Fruit fly (Drosophila melanogaster) whole organism, larva: ENCODE measurements around the gene Pfrx.

ENCODE experiments used
- noc ChIP-seq: fragments of 200-800 bp; sonication (Bioruptor generic); optimal IDR thresholded peaks from 3 replicates; lab custom pipeline; 2019; ENCODE audit warnings: missing biosample characterization, mild to moderate bottlenecking, missing genetic modification characterization, moderate library complexity

The Pfrx gene

DNA sequence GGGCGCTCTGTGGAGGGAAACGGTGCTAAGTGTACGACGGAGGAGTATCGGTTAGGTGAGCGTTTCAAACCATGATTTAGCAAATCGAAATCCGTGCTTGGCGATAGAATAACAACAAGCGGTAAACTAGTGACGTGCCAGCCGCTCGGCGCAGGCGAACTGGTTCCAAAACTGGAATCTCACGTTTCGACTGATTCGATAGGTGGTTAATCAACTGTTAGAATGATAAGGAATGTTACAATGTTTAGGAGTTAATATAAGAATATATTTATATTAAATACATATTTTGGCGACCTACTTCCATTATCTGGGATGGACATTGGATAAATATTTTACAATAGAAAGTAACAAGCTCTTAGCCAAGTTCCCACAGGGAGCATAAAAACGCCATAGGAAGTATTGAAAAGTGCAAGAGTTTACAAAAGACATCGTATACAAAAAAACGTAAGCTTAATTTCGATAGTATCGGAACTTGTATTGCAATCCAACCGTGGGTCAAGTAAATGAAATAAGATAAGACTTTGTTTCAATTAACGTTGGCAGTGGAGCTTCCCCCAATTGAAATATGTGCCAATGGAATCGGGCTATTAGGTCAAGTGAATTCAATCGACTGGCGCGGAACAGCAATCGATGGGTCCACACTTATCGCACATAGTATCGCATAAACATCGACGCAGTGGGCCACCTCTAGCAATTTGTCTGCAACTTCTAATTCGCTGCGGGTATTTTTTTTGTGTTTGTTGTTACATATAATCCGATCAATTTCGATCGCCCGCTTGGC is at the start of gene Pfrx, which contains the start of the genes ksh and CG14200:
TSS of gene Pfrx (plus strand) at position 676 of the 781 bp plus-strand sequence.
TSS of gene ksh (minus strand) at position 163 of the 781 bp plus-strand sequence.
TSS of gene CG14200 (plus strand) at position 676 of the 781 bp plus-strand sequence.
- TF ChIP-seq noc (tag; lab: Kevin White, UChicago) = no peak

DNA sequence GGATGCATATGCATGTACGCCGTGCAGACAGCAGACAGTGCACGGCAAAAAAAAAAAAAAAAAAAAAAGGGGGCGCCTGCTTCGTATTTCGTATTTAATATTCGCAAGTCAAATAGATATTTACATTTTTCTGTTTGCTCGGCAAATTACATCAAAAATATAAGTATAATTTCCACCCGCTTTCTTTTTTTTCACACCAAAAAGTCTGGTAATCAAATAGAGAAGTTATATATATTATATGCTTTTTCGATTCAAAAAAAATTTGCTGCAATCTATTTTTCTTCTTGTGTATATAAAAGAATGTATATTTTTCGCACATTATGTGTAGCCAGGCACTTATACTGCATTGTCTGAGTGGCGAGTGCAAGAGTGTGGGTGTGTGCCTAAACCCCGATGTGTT is 47.0 kb upstream of the Pfrx start:
- no peak for TF ChIP-seq noc (tag; lab: Kevin White, UChicago)

DNA sequence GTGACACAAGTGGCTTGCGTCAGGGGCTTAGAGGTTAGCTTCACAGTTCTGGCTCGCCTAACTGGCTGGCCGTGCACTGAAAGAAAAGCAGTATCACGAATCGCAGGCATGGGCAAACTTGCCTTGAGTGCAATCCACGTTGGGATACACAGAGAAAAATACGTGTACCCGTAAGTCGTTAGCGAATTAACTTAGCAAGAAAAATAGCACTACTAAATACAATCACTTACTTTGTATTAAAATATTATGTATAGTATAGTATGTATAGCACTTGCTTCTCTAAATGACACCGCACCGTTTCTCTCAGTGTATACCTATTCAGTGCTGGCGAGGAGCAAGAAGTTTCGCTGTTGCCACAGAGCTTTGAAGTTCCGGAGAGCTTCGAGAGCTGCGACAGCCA is 42.2 kb upstream of the Pfrx start:
- no peak for TF ChIP-seq noc (tag; lab: Kevin White, UChicago)

DNA sequence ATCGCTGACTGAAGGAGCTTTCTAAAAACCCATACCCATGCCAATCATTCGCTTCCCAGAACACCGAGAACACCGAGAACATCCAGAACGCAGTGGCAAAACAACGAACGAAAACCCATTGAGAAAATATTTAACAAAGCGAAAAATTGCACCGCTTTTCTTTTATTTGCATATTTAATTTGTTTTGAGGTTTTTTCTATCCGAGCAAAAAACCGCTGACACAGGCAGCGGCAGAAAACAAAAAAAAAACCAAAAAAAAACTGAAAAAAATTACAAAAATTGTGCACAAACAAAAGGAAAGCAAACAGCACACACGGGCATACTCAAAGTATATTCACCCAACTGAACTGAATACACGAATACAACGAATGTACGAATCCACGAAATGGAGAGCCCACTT is 33.7 kb upstream of the Pfrx start:
- no peak for TF ChIP-seq noc (tag; lab: Kevin White, UChicago)

DNA sequence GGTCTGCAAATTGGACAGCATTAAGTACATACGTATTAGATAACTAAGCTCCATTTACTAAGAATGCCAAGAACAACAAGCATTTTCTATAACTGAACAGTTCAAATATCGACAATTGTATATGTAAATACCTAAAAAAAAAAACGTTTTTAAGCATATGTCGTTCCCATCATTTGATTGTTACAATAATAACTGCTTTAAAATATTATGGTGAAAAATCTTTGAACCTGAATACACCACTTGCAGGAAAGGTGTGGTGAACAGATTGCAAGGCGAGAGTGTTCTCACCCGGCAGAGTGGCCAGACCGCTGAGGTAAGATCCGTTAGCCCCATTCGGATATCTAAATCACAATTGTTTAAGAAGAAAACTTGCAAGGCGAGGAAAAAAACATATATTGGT is 20.5 kb upstream of the Pfrx start, which contains the start of gene narya:
TSS of gene narya (plus strand) at position 301 of the 400 bp plus-strand sequence.
- no peak for TF ChIP-seq noc (tag; lab: Kevin White, UChicago)

DNA sequence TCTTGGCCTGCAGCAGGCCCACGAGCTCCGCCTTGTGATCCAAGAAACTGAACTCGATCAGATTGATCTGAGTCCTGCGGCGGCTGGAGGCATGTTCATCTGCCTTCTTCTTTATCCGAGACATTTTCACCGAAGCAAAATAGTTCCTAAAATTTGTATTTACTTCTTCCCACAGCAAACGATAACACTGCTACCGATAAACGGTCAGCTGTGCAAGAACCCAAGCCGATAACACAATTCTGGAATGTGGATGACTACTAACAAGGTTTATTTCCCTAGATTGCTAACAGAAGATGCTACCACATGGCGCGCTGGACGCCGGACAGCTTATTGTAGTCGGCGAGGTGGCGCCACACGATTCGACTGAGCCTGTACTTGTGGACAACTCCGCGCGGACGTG is 16.2 kb upstream of the Pfrx start, which contains the start of gene CG32533:
TSS of gene CG32533 (minus strand) at position 278 of the 400 bp plus-strand sequence.
- TF ChIP-seq noc (tag; lab: Kevin White, UChicago) = no peak

DNA sequence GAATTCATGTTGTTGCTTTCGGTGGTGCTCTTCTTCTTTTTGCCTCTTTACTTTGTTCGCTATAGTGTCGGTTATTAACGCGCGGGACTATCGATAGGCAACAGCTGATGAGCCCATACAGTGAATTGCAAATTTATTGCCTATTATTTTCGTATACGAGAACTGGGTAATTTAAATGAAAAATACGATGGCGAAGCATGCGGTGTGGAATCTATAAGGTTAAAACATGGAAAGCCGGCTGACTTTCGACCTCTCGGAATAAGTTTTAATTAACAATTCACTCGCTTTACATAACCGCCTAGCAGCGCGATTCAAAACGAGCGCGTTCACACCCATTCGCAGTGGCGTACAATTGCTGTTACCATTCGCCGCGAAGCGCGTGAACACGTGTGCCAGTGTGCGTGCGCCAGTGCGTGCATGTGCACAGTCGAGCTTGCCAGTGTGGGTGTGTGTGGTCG is 15.4 kb upstream of the Pfrx start, which contains the start of the genes Naa15-16 and mRpS14:
TSS of gene Naa15-16 (plus strand) at position 116 of the 458 bp plus-strand sequence.
TSS of gene mRpS14 (minus strand) at position 370 of the 458 bp plus-strand sequence.
- no peak for TF ChIP-seq noc (tag; lab: Kevin White, UChicago)

DNA sequence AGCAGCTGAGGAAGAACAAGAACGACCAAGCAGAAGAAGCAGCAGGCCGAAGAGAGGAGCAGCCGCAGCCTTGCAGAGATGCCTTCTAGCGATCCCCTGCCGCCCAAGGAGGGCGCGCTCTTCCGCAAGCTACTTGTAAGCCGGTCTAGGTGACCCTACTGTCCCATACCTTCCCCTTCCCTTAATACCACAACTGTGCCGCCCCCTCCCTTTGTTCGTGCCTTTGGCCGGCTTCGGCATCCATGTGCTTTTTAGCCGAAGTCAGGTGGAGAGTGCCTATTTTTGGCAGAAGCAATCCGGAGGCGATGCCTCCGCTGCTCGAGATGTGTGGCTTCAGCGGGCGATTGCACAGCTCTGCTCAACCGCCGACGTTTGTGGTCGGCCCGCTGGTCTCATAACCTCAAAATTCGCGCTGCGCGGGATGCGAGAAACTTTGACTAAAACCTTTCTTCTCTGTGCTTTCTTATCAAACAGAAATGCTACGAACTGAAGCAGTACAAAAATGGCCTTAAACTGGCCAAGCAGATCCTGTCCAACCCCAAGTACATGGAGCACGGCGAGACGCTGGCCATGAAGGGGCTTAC is 14.7 kb upstream of the Pfrx start:
- TF ChIP-seq noc (tag; lab: Kevin White, UChicago) = no peak

DNA sequence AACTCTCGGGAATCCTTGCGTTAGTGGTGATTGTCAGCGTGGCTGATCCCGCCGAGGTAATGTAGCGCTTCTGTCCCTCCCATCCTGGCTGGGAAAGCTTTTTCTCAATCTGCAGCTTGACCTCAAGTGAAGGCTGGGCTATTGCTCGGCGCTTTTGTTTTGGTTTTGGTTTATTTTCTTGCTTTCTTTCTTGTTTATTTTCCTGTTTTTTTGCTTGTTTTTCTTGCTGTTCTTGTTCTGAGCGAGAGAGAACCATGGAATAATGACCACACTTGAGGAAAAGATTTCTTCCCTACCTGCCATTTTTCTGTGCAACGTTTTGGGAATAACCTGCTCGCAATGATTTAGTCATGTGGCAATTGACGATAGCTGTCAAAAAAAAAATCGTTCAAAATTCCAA is 10.2 kb upstream of the Pfrx start:
- no peak for TF ChIP-seq noc (tag; lab: Kevin White, UChicago)

DNA sequence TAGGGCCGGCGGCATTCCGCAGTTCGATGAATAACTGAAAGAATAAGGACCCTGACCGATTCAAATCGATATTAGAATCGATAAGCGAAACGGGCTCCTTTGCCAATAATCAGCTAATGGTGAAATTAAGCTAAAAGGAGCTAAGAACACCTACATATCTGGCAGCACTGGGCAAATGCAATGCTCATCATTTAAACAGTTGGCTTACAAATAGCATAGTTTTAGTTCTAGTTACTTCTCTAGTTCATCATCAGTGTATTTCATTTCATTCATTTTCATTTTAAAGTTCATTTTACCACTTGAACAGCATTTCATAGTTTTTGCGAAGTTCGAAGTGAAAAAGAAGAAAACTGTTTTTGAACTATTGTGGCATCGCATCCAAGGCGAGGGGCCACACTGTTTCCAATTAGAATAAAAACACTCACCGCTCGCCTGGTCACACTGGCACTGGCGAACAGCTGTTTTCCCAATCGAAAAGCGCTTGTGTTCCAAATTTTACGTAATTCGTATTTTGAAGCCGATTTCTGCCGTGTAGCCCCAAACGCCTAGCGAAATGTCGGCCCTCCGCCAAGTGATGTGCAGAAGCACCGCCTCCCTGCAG is 3.2 kb upstream of the Pfrx start, which contains the start of the genes pcm and ND-18:
TSS of gene pcm (minus strand) at position 28 of the 601 bp plus-strand sequence.
TSS of gene ND-18 (plus strand) at position 438 of the 601 bp plus-strand sequence.
- TF ChIP-seq noc (tag; lab: Kevin White, UChicago) = no peak

DNA sequence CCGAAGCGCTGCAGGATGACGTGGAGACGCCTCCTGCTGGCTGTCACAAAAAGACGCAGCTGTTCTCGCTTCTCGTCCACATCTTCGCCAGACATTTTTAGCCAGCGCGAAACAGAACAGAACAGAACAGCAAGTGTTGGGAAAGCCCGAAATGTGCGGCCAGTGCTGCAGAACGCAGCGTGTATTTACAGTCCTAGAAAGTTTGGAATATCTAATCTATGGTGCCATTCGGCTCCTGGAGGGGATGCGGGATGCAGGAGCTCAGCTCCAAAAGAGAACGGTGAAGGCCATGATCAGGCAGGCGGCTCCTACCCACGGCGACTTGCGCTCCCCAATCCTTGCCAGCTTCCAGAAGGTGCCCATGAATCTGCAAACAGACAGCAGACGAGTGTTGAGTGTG is 1.0 kb upstream of the Pfrx start, which contains the start of gene CG12204:
TSS of gene CG12204 (minus strand) at position 117 of the 400 bp plus-strand sequence.
- no peak for TF ChIP-seq noc (tag; lab: Kevin White, UChicago)

DNA sequence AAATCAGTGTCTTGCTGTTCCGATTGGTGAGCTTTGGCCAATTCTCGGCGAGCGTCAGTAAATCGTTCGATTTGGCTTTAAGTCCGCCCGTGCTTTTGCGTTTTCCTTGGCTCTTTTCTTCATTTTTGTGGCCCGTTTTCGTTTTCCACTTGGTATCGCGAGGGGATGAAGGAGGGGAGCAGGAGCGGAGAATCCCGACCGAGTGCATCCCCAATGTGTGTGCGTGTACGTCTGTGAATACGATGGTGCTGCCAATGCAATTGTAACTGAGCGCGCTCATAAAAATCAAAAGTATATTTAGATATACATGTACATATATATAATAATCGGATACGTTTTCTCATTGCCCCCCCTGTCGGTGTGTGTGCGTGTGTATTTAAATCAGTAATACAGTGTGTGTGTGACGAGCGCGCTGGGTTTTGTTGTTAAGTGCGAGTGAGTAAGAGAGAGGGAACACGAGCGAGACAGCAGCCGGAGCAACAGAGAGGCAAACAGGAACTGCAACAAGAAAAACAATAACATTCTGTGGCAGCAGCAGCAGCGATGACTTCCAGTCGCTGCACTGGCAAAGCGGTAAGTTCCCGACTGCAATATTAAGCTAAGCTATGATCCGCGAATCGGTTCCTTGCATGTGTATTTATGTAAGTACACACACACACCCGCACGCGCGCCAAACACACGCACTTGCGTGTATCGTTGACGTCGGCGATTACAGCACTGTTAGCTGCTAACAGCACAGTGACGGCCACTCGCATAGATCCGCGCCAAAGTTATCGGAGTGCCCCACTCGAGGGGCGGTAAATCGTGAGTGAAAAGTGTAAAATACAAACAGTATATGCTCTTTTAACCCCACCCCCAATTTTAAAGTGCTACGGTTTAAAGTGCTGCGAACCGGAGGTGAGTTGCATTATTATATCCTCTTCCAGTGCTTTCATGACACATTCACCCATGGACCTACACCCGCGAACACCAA is 592 bp downstream of the Pfrx start:
- peak; percentile 36 for TF ChIP-seq noc (tag; lab: Kevin White, UChicago)

DNA sequence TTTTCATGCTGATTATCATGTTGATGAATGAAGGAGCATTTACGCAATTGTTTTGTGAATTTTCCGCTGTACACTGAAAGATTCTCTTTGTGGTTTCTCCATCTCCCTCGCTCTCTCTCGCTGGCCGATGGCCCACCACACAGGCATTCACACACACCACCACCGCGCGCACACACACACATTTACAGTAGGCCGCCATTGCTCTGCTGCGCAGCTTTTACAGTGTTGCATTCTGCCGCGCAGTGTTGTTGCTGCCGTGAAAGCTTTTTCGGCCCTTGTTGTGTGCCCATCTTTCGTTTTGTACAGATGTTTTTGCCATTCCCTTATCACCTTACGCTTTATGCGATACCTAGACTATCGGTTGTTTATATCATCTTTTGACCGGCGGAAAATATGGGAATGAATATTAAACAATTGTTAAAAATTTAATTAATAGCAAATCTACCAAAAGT is 1.5 kb downstream of the Pfrx start:
- peak; percentile 21 for TF ChIP-seq noc (tag; lab: Kevin White, UChicago)

DNA sequence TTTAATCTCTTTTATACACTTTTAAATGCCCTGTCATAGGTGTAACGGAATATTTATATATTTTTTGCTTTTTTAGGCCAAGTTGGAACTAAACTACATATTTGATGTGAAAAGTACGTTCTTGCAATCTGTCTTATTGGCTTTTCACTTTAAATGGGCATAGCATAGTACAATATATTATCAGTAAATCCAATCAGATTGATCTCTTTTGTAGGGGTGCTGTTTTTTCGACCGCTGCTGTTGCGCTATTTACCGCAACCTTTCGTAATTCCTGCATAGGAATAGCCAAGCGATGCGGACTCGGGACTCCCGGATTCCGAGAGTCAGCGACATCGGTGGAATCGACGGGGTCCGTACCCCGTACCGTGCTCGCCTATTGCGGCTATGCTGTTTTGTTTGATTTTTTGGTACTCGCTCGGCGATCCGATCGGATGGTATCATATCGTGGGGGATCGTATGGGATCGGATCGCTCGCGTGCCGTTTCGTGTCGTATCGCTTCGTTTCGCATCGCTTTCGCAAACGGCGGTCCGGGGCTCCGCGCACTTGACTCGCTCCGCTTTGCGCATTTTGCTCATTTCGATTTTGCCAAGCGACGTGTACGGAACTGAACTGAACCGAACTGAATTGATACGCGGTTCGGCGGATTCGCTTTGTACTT is 2.6 kb downstream of the Pfrx start:
- peak; percentile 53 for TF ChIP-seq noc (tag; lab: Kevin White, UChicago)
